Worm (Caenorhabditis elegans): ENCODE data around the gene K04A8.1.

Gene K04A8.1

DNA sequence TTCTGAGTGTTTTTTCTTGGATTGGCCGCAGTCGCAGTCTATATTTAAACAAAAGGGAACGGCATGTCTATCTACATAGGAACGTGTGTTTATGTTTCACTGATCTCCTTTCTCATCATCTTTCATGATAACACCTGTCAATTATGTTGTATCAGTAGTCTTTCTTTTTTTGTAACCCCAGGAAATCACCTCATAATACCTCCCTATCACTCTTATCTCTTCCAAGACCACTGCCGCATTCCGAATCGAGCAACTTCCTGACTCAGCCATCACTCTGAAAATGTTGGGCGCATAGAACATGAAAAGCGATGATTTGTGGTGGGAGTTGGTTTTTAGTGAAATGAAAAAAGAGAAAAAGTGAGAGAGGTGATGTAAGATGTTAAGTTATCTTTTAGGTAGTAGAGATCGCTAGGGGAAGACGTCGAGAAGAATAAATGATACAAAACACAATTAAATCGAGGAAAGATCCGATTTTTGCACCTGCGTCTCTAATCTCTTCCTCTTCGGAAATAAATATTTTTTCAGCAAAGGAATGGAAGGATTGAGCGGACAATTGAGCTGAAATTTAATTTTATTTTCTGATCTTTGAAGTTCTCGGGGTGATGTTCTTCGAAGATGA is 43.1 kb upstream of the K04A8.1 start (continued):
- no peak for TF ChIP-seq nhr-77 (tag; optimal IDR thresholded peaks at IDR 0.05)
- TF ChIP-seq D1046.2 (GFP tag; IDR thresholded peaks at IDR 0.05), result no peak
- TF ChIP-seq vab-7 (GFP tag; IDR thresholded peaks at IDR 0.05), result no peak
- peak; percentile 46 for TF ChIP-seq pqm-1 (tag; optimal IDR thresholded peaks at IDR 0.05)
- TF ChIP-seq php-3 (GFP tag; IDR thresholded peaks at IDR 0.05), result peak; percentile 67; the same call in 1 of the 2 replicates
- no peak for TF ChIP-seq daf-12 (tag; optimal IDR thresholded peaks at IDR 0.05)
- no peak for TF ChIP-seq T20F7.1 (GFP tag; optimal IDR thresholded peaks at IDR 0.05)
- TF ChIP-seq dpl-1 (GFP tag; optimal IDR thresholded peaks at IDR 0.05), result no peak
- TF ChIP-seq jun-1 (tag; optimal IDR thresholded peaks at IDR 0.05), result no peak
- no peak for TF ChIP-seq F49E8.2 (tag; optimal IDR thresholded peaks at IDR 0.05; ENCODE audit: borderline replicate concordance)
- TF ChIP-seq madf-5 (GFP tag; IDR thresholded peaks at IDR 0.05), result no peak
- TF ChIP-seq ZK337.2 (GFP tag; IDR thresholded peaks at IDR 0.05), result no peak
- peak; percentile 83 for TF ChIP-seq tra-1 (GFP tag; IDR thresholded peaks at IDR 0.05)
- TF ChIP-seq dmd-6 (GFP tag; IDR thresholded peaks at IDR 0.05), result peak; percentile 97
- peak; percentile 50 for TF ChIP-seq mxl-3 (GFP tag; optimal IDR thresholded peaks at IDR 0.05)
- no peak for TF ChIP-seq rbr-2 (tag; optimal IDR thresholded peaks at IDR 0.05)
- no peak for TF ChIP-seq Y5F2A.4 (GFP tag; optimal IDR thresholded peaks at IDR 0.05)
- peak; percentile 88 for TF ChIP-seq hlh-11 (tag; optimal IDR thresholded peaks at IDR 0.05)
- TF ChIP-seq nhr-41 (GFP tag; IDR thresholded peaks at IDR 0.05), result peak; percentile 41; the same call in 1 of the 2 replicates

DNA sequence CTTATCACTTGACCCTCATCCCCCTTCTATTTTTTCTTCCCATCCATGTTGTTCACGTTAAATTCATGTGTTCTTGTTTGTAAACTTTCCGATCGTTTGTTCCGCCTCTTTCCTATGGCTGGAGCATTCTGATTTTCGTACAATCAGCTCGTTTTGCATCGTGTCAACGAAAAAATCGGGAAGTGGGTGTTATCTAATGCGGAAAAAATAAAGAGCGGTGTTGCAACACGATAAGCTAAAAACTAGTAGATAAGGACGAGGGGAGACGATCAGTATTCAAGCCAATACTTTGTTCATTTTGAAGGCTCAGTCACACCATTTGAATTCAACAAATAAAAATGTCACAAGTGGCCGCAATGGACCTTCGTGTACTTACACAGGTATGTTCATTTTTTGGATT is 41.4 kb upstream of the K04A8.1 start, which contains the start of gene acs-1:
Gene acs-1 (plus strand): TSS at position 233 of the 400 bp plus-strand sequence.
- TF ChIP-seq lin-1 (GFP tag; IDR thresholded peaks at IDR 0.05) (0 out of 2 replicates have a peak, but pooled peaks have one; percentile 28), ceh-62 (tag; optimal IDR thresholded peaks at IDR 0.05) (no peak), nhr-77 (tag; optimal IDR thresholded peaks at IDR 0.05) (peak; percentile 6), daf-16 (GFP tag; optimal IDR thresholded peaks at IDR 0.05) (no peak), daf-16 (tag; optimal IDR thresholded peaks at IDR 0.05) (peak; percentile 69), pqm-1 (tag; optimal IDR thresholded peaks at IDR 0.05) (peak; percentile 80), T20F7.1 (GFP tag; optimal IDR thresholded peaks at IDR 0.05) (no peak), nhr-11 (tag; optimal IDR thresholded peaks at IDR 0.05) (no peak), saeg-2 (GFP tag; IDR thresholded peaks at IDR 0.05) (no peak), dmd-6 (GFP tag; IDR thresholded peaks at IDR 0.05) (peak; percentile 89), hlh-11 (tag; optimal IDR thresholded peaks at IDR 0.05) (peak; percentile 86), tra-1 (GFP tag; IDR thresholded peaks at IDR 0.05) (peak; percentile 54; the same call in 1 of the 2 replicates), Y5F2A.4 (GFP tag; optimal IDR thresholded peaks at IDR 0.05) (no peak), nhr-28 (tag; optimal IDR thresholded peaks at IDR 0.05) (peak; percentile 71), ZK337.2 (GFP tag; IDR thresholded peaks at IDR 0.05) (no peak), php-3 (GFP tag; IDR thresholded peaks at IDR 0.05) (no peak), mxl-3 (GFP tag; optimal IDR thresholded peaks at IDR 0.05) (peak; percentile 52), dve-1 (tag; optimal IDR thresholded peaks at IDR 0.05; ENCODE audit: insufficient read depth) (peak; percentile 63), madf-9 (GFP tag; conservative IDR thresholded peaks at IDR 0.05) (no peak), arid-1 (GFP tag; conservative IDR thresholded peaks at IDR 0.05) (no peak), Y48G9A.11 (GFP tag; IDR thresholded peaks at IDR 0.05) (no peak), sdz-12 (GFP tag; optimal IDR thresholded peaks at IDR 0.05) (no peak)

DNA sequence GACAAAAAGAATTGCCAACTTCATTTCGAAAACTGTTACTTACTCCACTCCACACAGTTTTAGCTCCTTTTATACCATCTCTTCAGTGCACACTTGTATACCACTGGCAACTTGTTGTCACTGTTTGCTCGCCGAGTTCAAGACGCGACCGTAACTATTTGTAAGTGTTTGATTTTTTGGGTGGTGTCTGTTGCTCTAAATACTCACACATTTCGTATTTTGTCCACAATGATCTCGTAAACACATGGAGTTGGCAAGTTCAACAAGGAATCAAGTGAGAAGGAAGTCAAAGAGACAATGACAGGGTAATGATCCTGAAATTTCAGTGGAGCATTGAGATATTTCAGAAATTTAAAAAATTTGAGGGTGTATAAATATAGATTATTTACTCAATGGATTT is 33.1 kb upstream of the K04A8.1 start, which contains the start of gene hpo-26:
Gene hpo-26 (minus strand): TSS at position 31 of the 400 bp plus-strand sequence.
- no peak for TF ChIP-seq Y48G9A.11 (GFP tag; IDR thresholded peaks at IDR 0.05)
- TF ChIP-seq lin-39 (tag; optimal IDR thresholded peaks at IDR 0.05), result no peak
- no peak for TF ChIP-seq hlh-11 (tag; optimal IDR thresholded peaks at IDR 0.05)
- no peak for TF ChIP-seq hmg-1.1 (GFP tag; IDR thresholded peaks at IDR 0.05)
- no peak for TF ChIP-seq vab-7 (GFP tag; IDR thresholded peaks at IDR 0.05)
- 0 out of 2 replicates have a peak, but pooled peaks have one; percentile 4 for TF ChIP-seq egl-43 (GFP tag; IDR thresholded peaks at IDR 0.05)
- TF ChIP-seq ceh-82 (tag; optimal IDR thresholded peaks at IDR 0.05), result no peak
- TF ChIP-seq mes-2 (tag; optimal IDR thresholded peaks at IDR 0.05; ENCODE audit: poor library complexity, severe bottlenecking), result peak; percentile 5
- no peak for TF ChIP-seq ces-1 (GFP tag; optimal IDR thresholded peaks at IDR 0.05)
- TF ChIP-seq arid-1 (GFP tag; conservative IDR thresholded peaks at IDR 0.05), result no peak
- no peak for TF ChIP-seq F37D6.2 (tag; optimal IDR thresholded peaks at IDR 0.05)
- no peak for TF ChIP-seq zag-1 (tag; optimal IDR thresholded peaks at IDR 0.05)
- no peak for TF ChIP-seq tag-97 (GFP tag; IDR thresholded peaks at IDR 0.05)
- TF ChIP-seq spr-1 (tag; optimal IDR thresholded peaks at IDR 0.05), result no peak
- no peak for TF ChIP-seq daf-16 (GFP tag; optimal IDR thresholded peaks at IDR 0.05)
- TF ChIP-seq daf-16 (tag; optimal IDR thresholded peaks at IDR 0.05), result peak; percentile 75
- TF ChIP-seq ceh-20 (GFP tag; IDR thresholded peaks at IDR 0.05), result no peak
- TF ChIP-seq unc-39 (tag; optimal IDR thresholded peaks at IDR 0.05), result no peak
- no peak for TF ChIP-seq set-16 (GFP tag; IDR thresholded peaks at IDR 0.05)
